Fruit fly (Drosophila melanogaster): Measurements from ENCODE around the gene CG11586.
A peak's percentile ranks its signal among the peaks of the same experiment; 100 is the strongest.

The CG11586 gene

dm6 chr3L:4228187-4228836 lies 34.0 kb downstream of the CG11586 start (continued):
- TF ChIP-seq ewg (GFP tag; optimal IDR thresholded peaks at IDR 0.05), result peak; percentile 95
- TF ChIP-seq CG9609 (GFP tag; optimal IDR thresholded peaks at IDR 0.05), result peak; percentile 94
- TF ChIP-seq CG3163 (GFP tag; optimal IDR thresholded peaks at IDR 0.05), result peak; percentile 83
- TF ChIP-seq CG7987 (GFP tag; optimal IDR thresholded peaks at IDR 0.05), result peak; percentile 85
- peak; percentile 88 for TF ChIP-seq CG6654 (GFP tag; optimal IDR thresholded peaks at IDR 0.05)
- TF ChIP-seq z (GFP tag; IDR thresholded peaks at IDR 0.05), result peak; percentile 73
- TF ChIP-seq CG14860 (GFP tag; IDR thresholded peaks at IDR 0.05; ENCODE audit: partially characterized antibody), result no peak
- TF ChIP-seq zen2 (GFP tag; IDR thresholded peaks at IDR 0.05; ENCODE audit: partially characterized antibody), result no peak
- TF ChIP-seq CG18619 (GFP tag; optimal IDR thresholded peaks at IDR 0.05), result peak; percentile 91
- TF ChIP-seq CG16813 (GFP tag; IDR thresholded peaks at IDR 0.05; ENCODE audit: partially characterized antibody), result no peak
- peak in 1 of 2 experiments; percentile 92 for TF ChIP-seq Hr78 (GFP tag; optimal IDR thresholded peaks at IDR 0.05)
- TF ChIP-seq CG6689 (GFP tag; IDR thresholded peaks at IDR 0.05), result peak; percentile 96
- TF ChIP-seq pita (GFP tag; optimal IDR thresholded peaks at IDR 0.05), result no peak
- TF ChIP-seq Oaz (GFP tag; IDR thresholded peaks at IDR 0.05), result peak; percentile 91
- peak; percentile 97 for TF ChIP-seq H15 (GFP tag; IDR thresholded peaks at IDR 0.05)
- peak; percentile 70 for TF ChIP-seq vfl (GFP tag; optimal IDR thresholded peaks at IDR 0.05)
- TF ChIP-seq CG17912 (GFP tag; optimal IDR thresholded peaks at IDR 0.05), result peak; percentile 96
- peak; percentile 98 for TF ChIP-seq nmo (GFP tag; optimal IDR thresholded peaks at IDR 0.05)
- no peak for TF ChIP-seq br (optimal IDR thresholded peaks at IDR 0.05)
- TF ChIP-seq CG8359 (GFP tag; optimal IDR thresholded peaks at IDR 0.05; ENCODE audit: borderline replicate concordance), result peak; percentile 91
- no peak for TF ChIP-seq chinmo (GFP tag; IDR thresholded peaks at IDR 0.05; ENCODE audit: partially characterized antibody)
- TF ChIP-seq Side (GFP tag; optimal IDR thresholded peaks at IDR 0.05), result peak; percentile 94
- peak; percentile 78; the same call in 1 of the 2 replicates for TF ChIP-seq CG16779 (GFP tag; IDR thresholded peaks at IDR 0.05)
- peak; percentile 93 for TF ChIP-seq Dad (GFP tag; optimal IDR thresholded peaks at IDR 0.05)
- TF ChIP-seq MTF-1 (GFP tag; optimal IDR thresholded peaks at IDR 0.05; ENCODE audit: borderline replicate concordance), result peak; percentile 94
- peak; percentile 97 for TF ChIP-seq CG4820 (GFP tag; optimal IDR thresholded peaks at IDR 0.05)
- peak; percentile 98 for TF ChIP-seq HLH3B (GFP tag; IDR thresholded peaks at IDR 0.05)
- TF ChIP-seq CG17361 (GFP tag; IDR thresholded peaks at IDR 0.05), result peak; percentile 97
- TF ChIP-seq lola (GFP tag; optimal IDR thresholded peaks at IDR 0.05), result peak in 1 of 3 experiments; percentile 97
- TF ChIP-seq Sin3A (optimal IDR thresholded peaks at IDR 0.05), result no peak
- no peak for TF ChIP-seq prd (optimal IDR thresholded peaks at IDR 0.05)
- peak; percentile 97 for TF ChIP-seq prd (GFP tag; IDR thresholded peaks at IDR 0.05)
- TF ChIP-seq CG13123 (GFP tag; optimal IDR thresholded peaks at IDR 0.05), result peak; percentile 91
- peak; percentile 90 for TF ChIP-seq CG4404 (GFP tag; IDR thresholded peaks at IDR 0.05)
- TF ChIP-seq chif (GFP tag; optimal IDR thresholded peaks at IDR 0.05), result peak; percentile 95 to 97
- TF ChIP-seq CG12071 (GFP tag; optimal IDR thresholded peaks at IDR 0.05), result peak; percentile 94
- peak; percentile 96 for TF ChIP-seq Sox100B (GFP tag; optimal IDR thresholded peaks at IDR 0.05)
- peak; percentile 94 for TF ChIP-seq Six4 (GFP tag; optimal IDR thresholded peaks at IDR 0.05)
- peak; percentile 73 for TF ChIP-seq CG2120 (GFP tag; optimal IDR thresholded peaks at IDR 0.05)
- peak; percentile 96 for TF ChIP-seq salm (tag; optimal IDR thresholded peaks at IDR 0.05)
- peak; percentile 92 for TF ChIP-seq CG7372 (GFP tag; IDR thresholded peaks at IDR 0.05)
- no peak for TF ChIP-seq knrl (GFP tag; IDR thresholded peaks at IDR 0.05; ENCODE audit: partially characterized antibody)
- TF ChIP-seq run (tag; optimal IDR thresholded peaks at IDR 0.05), result peak; percentile 92
- TF ChIP-seq corto (GFP tag; optimal IDR thresholded peaks at IDR 0.05), result peak; percentile 83
- peak; percentile 97 for TF ChIP-seq CoRest (tag; optimal IDR thresholded peaks at IDR 0.05)
- peak; percentile 84 for TF ChIP-seq fu2 (GFP tag; optimal IDR thresholded peaks at IDR 0.05)
- TF ChIP-seq Chrac-16 (GFP tag; optimal IDR thresholded peaks at IDR 0.05), result peak; percentile 95
- peak; percentile 95 for TF ChIP-seq pnt (GFP tag; optimal IDR thresholded peaks at IDR 0.05)
- peak; percentile 98 for TF ChIP-seq sens-2 (GFP tag; IDR thresholded peaks at IDR 0.05)
- no peak for TF ChIP-seq ato (GFP tag; IDR thresholded peaks at IDR 0.05; ENCODE audit: partially characterized antibody)

All from whole organism, embryonic.